Worm (Caenorhabditis elegans) whole organism, midembryonic: ENCODE measurements around the gene cthd-1.

Source experiments
- T22C8.4 ChIP-seq: fragments of 200-800 bp; sonication (Bioruptor generic); IDR thresholded peaks from 2 replicates; pipeline ENCODE4 v1.3.6; 2022; ENCODE audit warnings: missing genetic modification characterization, missing compliant biosample characterization
- tab-1 ChIP-seq: fragments of 200-800 bp; sonication (Bioruptor generic); IDR thresholded peaks from 2 replicates; pipeline ENCODE4 v1.3.6; 2022; ENCODE audit warnings: missing genetic modification characterization, missing compliant biosample characterization
- ztf-29 ChIP-seq: fragments of 200-800 bp; sonication (Bioruptor generic); IDR thresholded peaks from 2 replicates; pipeline ENCODE4 v1.3.6; 2022; ENCODE audit warnings: missing genetic modification reagents, missing genetic modification characterization, missing compliant biosample characterization

DNA sequence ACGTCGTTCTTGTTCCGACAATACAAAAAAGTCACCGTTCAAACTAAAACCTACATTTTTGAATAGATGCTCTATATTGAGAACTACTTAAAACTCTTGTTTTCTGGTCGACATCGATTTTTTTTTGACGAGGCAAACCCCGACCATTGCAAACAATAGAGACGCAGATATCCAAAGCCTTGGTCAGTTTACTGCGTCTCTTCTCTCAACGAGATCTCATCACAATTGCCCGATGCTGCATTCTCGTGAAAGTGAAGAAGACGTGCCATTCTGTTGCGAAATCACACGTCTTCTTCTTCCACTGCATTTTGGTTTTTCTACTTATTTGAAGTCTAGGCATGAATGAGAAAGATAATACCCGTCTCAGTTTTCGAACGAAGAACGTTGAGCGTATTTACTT lies 26.3 kb downstream of the cthd-1 start:
- TF ChIP-seq tab-1 (GFP tag; lab: Robert Waterston, UW) (no peak), T22C8.4 (GFP tag; lab: Robert Waterston, UW) (peak; percentile 41; the same call in 1 of the 2 replicates), ztf-29 (GFP tag; lab: Robert Waterston, UW) (no peak)
